Worm (Caenorhabditis elegans): ENCODE measurements around the gene des-2.

The des-2 gene

ce11 chrV:11389776-11390175 is 31.7 kb downstream of the des-2 start, which contains the start of gene col-155:
TSS of gene col-155 (minus strand) at chrV:11389876.
- TF ChIP-seq dao-5 (tag; optimal IDR thresholded peaks at IDR 0.05) = no peak
- no peak for TF ChIP-seq W03F9.2 (tag; optimal IDR thresholded peaks at IDR 0.05)
- no peak for TF ChIP-seq him-1 (tag; optimal IDR thresholded peaks at IDR 0.05)

- TF ChIP-seq him-1 (tag; optimal IDR thresholded peaks at IDR 0.05) (no peak), W03F9.2 (tag; optimal IDR thresholded peaks at IDR 0.05) (no peak), dao-5 (tag; optimal IDR thresholded peaks at IDR 0.05) (no peak)
These were observed 35.1 kb downstream of the des-2 start, which contains the start of gene F55C10.4 for ce11 chrV:11386428-11386827. TSS of gene F55C10.4 (plus strand) at chrV:11386728.

ce11 chrV:11385060-11385459 is 36.4 kb downstream of the des-2 start, which contains the start of gene col-154:
TSS of gene col-154 (plus strand) at chrV:11385360.
- TF ChIP-seq him-1 (tag; optimal IDR thresholded peaks at IDR 0.05) (no peak), dao-5 (tag; optimal IDR thresholded peaks at IDR 0.05) (no peak), W03F9.2 (tag; optimal IDR thresholded peaks at IDR 0.05) (no peak)

ce11 chrV:11383032-11383431 is 38.5 kb downstream of the des-2 start, which contains the start of gene F55C10.5:
TSS of gene F55C10.5 (plus strand) at chrV:11383105.
- TF ChIP-seq W03F9.2 (tag; optimal IDR thresholded peaks at IDR 0.05) (no peak), dao-5 (tag; optimal IDR thresholded peaks at IDR 0.05) (no peak), him-1 (tag; optimal IDR thresholded peaks at IDR 0.05) (no peak)

DNA sequence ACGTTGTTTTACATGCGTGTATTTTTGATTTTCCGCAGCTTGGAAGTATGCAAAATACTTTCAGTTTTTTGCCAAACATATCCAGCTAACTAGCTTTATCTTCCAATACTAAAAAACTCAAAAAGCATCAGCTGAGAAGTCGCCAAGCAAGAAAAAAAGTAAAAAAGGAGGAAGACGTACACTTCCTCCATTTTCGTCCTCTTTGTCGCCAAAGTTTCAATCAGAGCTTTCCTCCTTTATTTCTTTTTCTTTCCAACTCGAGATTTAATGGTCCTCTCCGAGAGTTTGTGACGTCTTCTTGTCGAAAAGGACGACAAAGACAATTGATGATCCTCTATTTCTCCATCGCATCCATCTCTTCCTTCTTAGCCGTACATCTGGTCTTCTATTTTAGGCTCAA is 40.9 kb downstream of the des-2 start:
- no peak for TF ChIP-seq him-1 (tag; optimal IDR thresholded peaks at IDR 0.05)
- no peak for TF ChIP-seq dao-5 (tag; optimal IDR thresholded peaks at IDR 0.05)
- TF ChIP-seq W03F9.2 (tag; optimal IDR thresholded peaks at IDR 0.05) = no peak

DNA sequence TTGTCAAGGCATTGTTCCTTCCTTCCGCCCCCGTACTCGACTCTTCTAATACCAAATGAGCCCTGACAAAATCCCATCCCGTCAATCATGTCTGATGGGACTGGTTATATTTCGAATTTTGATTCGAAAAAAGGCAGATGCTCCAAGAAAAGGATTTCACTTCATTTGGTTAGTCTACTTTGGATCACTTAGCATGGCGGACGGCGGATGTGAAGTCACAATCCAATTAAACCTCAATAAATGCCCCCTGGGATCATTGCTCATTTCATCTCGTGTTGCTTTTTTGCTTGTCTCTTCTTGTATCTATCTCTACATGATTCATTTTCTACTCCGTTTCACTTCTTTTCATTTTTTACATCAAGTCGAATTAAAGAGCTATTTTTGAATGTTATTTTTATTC is 42.2 kb downstream of the des-2 start:
- no peak for TF ChIP-seq dao-5 (tag; optimal IDR thresholded peaks at IDR 0.05)
- TF ChIP-seq him-1 (tag; optimal IDR thresholded peaks at IDR 0.05) = no peak
- TF ChIP-seq W03F9.2 (tag; optimal IDR thresholded peaks at IDR 0.05) = no peak

DNA sequence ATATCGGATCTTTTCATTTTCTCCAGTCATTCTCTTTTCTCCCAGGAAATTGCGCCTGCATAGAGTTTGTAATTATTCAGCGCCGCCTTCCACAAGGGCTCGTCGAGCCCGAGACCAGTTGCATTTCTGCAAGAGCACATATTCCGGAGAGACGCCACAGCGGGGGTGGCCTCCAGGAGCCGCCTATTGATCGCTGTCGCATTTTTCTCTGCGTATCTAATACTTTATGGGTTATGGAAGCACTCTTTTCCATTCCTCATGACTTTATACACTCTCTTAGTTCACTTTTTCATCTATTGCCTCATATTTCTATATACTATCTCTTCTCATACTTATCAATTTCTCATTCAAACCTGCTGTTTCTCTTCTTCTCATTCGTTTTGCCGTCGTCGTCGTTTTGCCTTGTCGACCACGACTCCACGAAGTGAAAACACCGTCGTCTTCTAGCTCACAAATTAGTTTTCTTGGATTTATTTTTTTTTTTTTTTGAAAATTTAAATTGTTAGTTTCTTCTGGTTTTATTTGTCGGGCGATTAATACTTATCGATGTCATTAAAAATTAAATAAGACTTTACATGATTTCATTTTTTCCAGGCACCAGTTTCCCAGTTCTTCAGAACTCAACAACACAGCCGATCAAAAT is 46.2 kb downstream of the des-2 start, which contains the start of gene cnb-1:
Gene cnb-1 (plus strand): TSS at position 593 of the 643 bp plus-strand sequence.
- TF ChIP-seq W03F9.2 (tag; optimal IDR thresholded peaks at IDR 0.05) (no peak), him-1 (tag; optimal IDR thresholded peaks at IDR 0.05) (peak; percentile 79), dao-5 (tag; optimal IDR thresholded peaks at IDR 0.05) (no peak)

ce11 chrV:11373918-11374317 is 47.6 kb downstream of the des-2 start:
- TF ChIP-seq dao-5 (tag; optimal IDR thresholded peaks at IDR 0.05) (no peak), him-1 (tag; optimal IDR thresholded peaks at IDR 0.05) (no peak), W03F9.2 (tag; optimal IDR thresholded peaks at IDR 0.05) (no peak)

DNA sequence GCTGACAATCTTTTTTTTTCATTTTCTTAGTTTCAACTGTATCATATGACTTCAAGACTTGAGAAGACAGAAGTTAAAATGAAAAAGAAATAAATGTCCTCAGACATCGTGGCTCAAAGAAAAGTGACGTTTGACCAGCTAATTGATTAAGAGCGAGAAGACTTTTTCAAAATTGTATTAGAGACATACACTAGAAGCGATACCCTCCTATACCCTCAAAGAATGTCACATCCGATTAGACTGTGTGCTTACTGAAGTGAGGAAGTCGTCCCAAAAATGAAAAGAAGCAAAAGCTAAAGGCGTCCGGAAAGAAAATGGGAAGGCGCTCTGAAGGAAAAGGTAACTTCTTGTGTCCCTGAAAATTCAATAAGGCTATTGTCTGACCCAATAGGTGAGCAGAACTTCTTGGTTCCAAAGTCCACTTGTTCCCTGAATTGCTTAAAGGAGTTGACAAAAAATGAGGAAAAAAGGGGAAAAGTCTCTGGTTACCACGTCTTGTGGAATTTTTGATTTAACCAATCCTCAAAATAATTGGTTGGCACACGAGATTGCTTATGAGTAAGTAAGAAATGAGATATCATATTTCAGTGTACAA is 49.1 kb downstream of the des-2 start:
- TF ChIP-seq dao-5 (tag; optimal IDR thresholded peaks at IDR 0.05) (no peak), W03F9.2 (tag; optimal IDR thresholded peaks at IDR 0.05) (no peak), him-1 (tag; optimal IDR thresholded peaks at IDR 0.05) (no peak)

- no peak for TF ChIP-seq dao-5 (tag; optimal IDR thresholded peaks at IDR 0.05)
- TF ChIP-seq W03F9.2 (tag; optimal IDR thresholded peaks at IDR 0.05) = no peak
- no peak for TF ChIP-seq him-1 (tag; optimal IDR thresholded peaks at IDR 0.05)
These were observed 55.4 kb downstream of the des-2 start, which contains the start of gene dop-5 for ce11 chrV:11366129-11366528. TSS of gene dop-5 (minus strand) at chrV:11366229.
